Worm (Caenorhabditis elegans) whole organism, L4/young adult: ENCODE results near the gene cyn-13.

Experiments used
- W03F9.2 ChIP-seq: fragments of 150-350 bp; optimal IDR thresholded peaks from 2 replicates; lab custom pipeline; 2014; ENCODE audit warnings: missing biosample characterization, missing genetic modification characterization
- dao-5 ChIP-seq: sonication (generic microtip); optimal IDR thresholded peaks from 2 replicates; lab custom pipeline; 2016; ENCODE audit warnings: missing genotype, missing genetic modification characterization, moderate library complexity, missing compliant biosample characterization
- him-1 ChIP-seq: sonication (generic microtip); optimal IDR thresholded peaks from 2 replicates; lab custom pipeline; 2016; ENCODE audit warnings: missing genotype, missing genetic modification reagents, missing genetic modification characterization, missing compliant biosample characterization

DNA sequence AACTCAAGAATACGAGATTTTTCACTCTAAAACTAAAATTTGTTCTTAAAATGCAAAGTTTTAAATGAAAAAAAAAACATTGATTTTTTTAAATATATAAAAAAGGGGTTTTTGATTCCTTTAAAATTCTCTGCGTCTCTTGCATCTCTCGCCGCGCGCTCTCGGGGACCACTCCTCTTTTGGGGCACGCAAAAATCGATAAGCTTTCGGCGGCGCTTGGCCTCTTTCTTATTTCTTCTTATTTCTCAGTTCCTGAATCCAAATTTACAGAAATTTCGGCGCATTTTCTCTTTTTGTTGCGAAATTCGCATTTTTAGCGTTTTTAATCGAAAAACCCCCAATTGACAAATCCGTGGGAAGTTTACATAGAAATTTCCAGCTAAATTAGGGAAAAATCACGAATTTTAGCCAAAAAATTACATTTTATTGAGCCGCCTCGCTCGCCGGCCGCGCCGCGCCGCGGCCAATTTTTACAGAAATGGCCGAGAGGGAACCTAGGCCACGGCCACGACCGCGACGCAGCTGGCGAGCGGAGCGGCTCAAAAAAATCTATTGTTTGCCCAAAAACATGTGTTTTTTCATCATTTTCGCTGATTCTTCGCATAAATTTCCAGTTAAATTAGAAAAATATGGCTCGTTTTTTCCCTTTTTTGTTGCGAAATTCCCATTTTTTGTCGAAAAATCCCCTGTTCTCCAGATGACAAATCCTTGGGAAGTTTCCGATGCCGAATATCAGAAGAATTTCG is 2.7 kb upstream of the cyn-13 start, which contains the start of gene itsn-1:
- TF ChIP-seq him-1 = no peak
- no peak for TF ChIP-seq W03F9.2
- TF ChIP-seq dao-5 (tag; lab: Kevin White, UChicago) = no peak
